Fruit fly (Drosophila melanogaster) whole organism, embryonic: ENCODE measurements around the gene Tfb5.
A peak's percentile ranks its signal among the peaks of the same experiment; 100 is the strongest.

ENCODE experiments used
- ATbp ChIP-seq: fragments of 200-800 bp; sonication (Bioruptor generic); optimal IDR thresholded peaks from 2 replicates; lab custom pipeline; 2017; ENCODE audit warnings: missing biosample characterization, mild to moderate bottlenecking, missing genetic modification characterization, missing genetic modification reagents
- Adf1 ChIP-seq: fragments of 200-800 bp; sonication (Bioruptor generic); IDR thresholded peaks from 2 replicates; pipeline ENCODE4 v1.3.6; 2022; ENCODE audit warnings: missing biosample characterization, missing genetic modification characterization
- Antp ChIP-seq: fragments of 200-800 bp; sonication (Bioruptor generic); optimal IDR thresholded peaks from 3 replicates; lab custom pipeline; 2016; ENCODE audit warnings: missing biosample characterization, missing genetic modification characterization
- CG10267 ChIP-seq: fragments of 200-800 bp; sonication (Bioruptor generic); optimal IDR thresholded peaks from 2 replicates; lab custom pipeline; 2018; ENCODE audit warnings: missing biosample characterization, mild to moderate bottlenecking, missing genetic modification characterization, moderate library complexity
- CG12155 ChIP-seq: fragments of 200-800 bp; sonication (Bioruptor generic); optimal IDR thresholded peaks from 3 replicates; lab custom pipeline; 2016; ENCODE audit warnings: missing biosample characterization, missing genetic modification characterization
- CG12299 ChIP-seq: fragments of 200-800 bp; sonication (Bioruptor generic); optimal IDR thresholded peaks from 2 replicates; lab custom pipeline; 2018; ENCODE audit warnings: missing biosample characterization, mild to moderate bottlenecking, missing genetic modification characterization
- CG12391 ChIP-seq: fragments of 200-800 bp; sonication (Bioruptor generic); optimal IDR thresholded peaks from 3 replicates; lab custom pipeline; 2018; ENCODE audit warnings: missing biosample characterization, mild to moderate bottlenecking, missing genetic modification characterization, moderate library complexity
- CG13287 ChIP-seq: fragments of 200-800 bp; sonication (Bioruptor generic); IDR thresholded peaks from 2 replicates; pipeline ENCODE4 v1.3.6; 2022; ENCODE audit warnings: missing biosample characterization, missing genetic modification characterization; ENCODE audit not compliant: partially characterized antibody
- CG14667 ChIP-seq: fragments of 200-800 bp; sonication (Bioruptor generic); IDR thresholded peaks from 2 replicates; pipeline ENCODE4 v1.3.6; 2022; ENCODE audit warnings: missing biosample characterization, missing genetic modification characterization
- CG1792 ChIP-seq: fragments of 200-800 bp; sonication (Bioruptor generic); optimal IDR thresholded peaks from 2 replicates; lab custom pipeline; 2016; ENCODE audit warnings: missing biosample characterization, missing genetic modification characterization
- CG18599 ChIP-seq: fragments of 200-800 bp; sonication (Bioruptor generic); optimal IDR thresholded peaks from 3 replicates; lab custom pipeline; 2017; ENCODE audit warnings: missing biosample characterization, missing genetic modification characterization, mild to moderate bottlenecking, moderate library complexity, missing genetic modification reagents
- CG2116 ChIP-seq: fragments of 200-800 bp; sonication (Bioruptor generic); optimal IDR thresholded peaks from 3 replicates; lab custom pipeline; 2018; ENCODE audit warnings: missing biosample characterization, mild to moderate bottlenecking, missing genetic modification characterization
- CG2129 ChIP-seq: fragments of 200-800 bp; sonication (Bioruptor generic); IDR thresholded peaks from 2 replicates; pipeline ENCODE4 v1.3.6; 2022; ENCODE audit warnings: missing biosample characterization, missing genetic modification characterization; ENCODE audit not compliant: partially characterized antibody
- CG3065 ChIP-seq: fragments of 200-800 bp; sonication (Bioruptor generic); optimal IDR thresholded peaks from 2 replicates; lab custom pipeline; 2016; ENCODE audit warnings: missing biosample characterization, missing genetic modification characterization
- CG32767 ChIP-seq: fragments of 200-800 bp; sonication (Bioruptor generic); IDR thresholded peaks from 2 replicates; pipeline ENCODE4 v1.3.6; 2022; ENCODE audit warnings: missing biosample characterization, missing genetic modification characterization
- CG3281 ChIP-seq: fragments of 200-800 bp; sonication (Bioruptor generic); optimal IDR thresholded peaks from 3 replicates; lab custom pipeline; 2017; ENCODE audit warnings: missing biosample characterization, mild to moderate bottlenecking, missing genetic modification characterization
- CG34422 ChIP-seq: fragments of 200-800 bp; sonication (Bioruptor generic); IDR thresholded peaks from 3 replicates; pipeline ENCODE4 v1.3.6; 2022; ENCODE audit warnings: missing biosample characterization, missing genetic modification characterization
- CG42726 ChIP-seq: fragments of 200-800 bp; sonication (Bioruptor generic); IDR thresholded peaks from 2 replicates; pipeline ENCODE4 v1.3.6; 2022; ENCODE audit warnings: missing biosample characterization, missing genetic modification characterization; ENCODE audit not compliant: partially characterized antibody
- CG4424 ChIP-seq: fragments of 200-800 bp; sonication (Bioruptor generic); optimal IDR thresholded peaks from 3 replicates; lab custom pipeline; 2016; ENCODE audit warnings: missing biosample characterization, missing genetic modification characterization
- CG6683 ChIP-seq: fragments of 200-800 bp; sonication (Bioruptor generic); optimal IDR thresholded peaks from 2 replicates; lab custom pipeline; 2017; ENCODE audit warnings: missing biosample characterization, mild to moderate bottlenecking, missing genetic modification characterization, missing genetic modification reagents
- CG7928 ChIP-seq: fragments of 200-800 bp; sonication (Bioruptor generic); optimal IDR thresholded peaks from 2 replicates; lab custom pipeline; 2017; ENCODE audit warnings: missing biosample characterization, mild to moderate bottlenecking, missing genetic modification characterization
- D19A ChIP-seq: fragments of 200-800 bp; optimal IDR thresholded peaks from 3 replicates; lab custom pipeline; 2019; ENCODE audit warnings: missing biosample characterization, mild to moderate bottlenecking, missing genetic modification characterization, moderate library complexity
- D19B ChIP-seq: fragments of 200-800 bp; sonication (Bioruptor generic); optimal IDR thresholded peaks from 2 replicates; lab custom pipeline; 2017; ENCODE audit warnings: missing biosample characterization, mild to moderate bottlenecking, missing genetic modification characterization
- Dad ChIP-seq: fragments of 200-800 bp; sonication (Bioruptor generic); optimal IDR thresholded peaks from 3 replicates; lab custom pipeline; 2016; ENCODE audit warnings: missing biosample characterization, missing genetic modification characterization
- Deaf1 ChIP-seq: fragments of 200-800 bp; optimal IDR thresholded peaks from 3 replicates; lab custom pipeline; 2019; ENCODE audit warnings: missing biosample characterization, mild to moderate bottlenecking, missing genetic modification characterization, moderate library complexity
- E2f1 ChIP-seq: fragments of 200-800 bp; sonication (Bioruptor generic); IDR thresholded peaks from 2 replicates; pipeline ENCODE4 v1.3.6; 2022; ENCODE audit warnings: missing biosample characterization, missing genetic modification characterization
- Eip74EF ChIP-seq, 2 experiments: fragments of 200-800 bp in 1 of 2; fragments of >200 bp in 1 of 2; sonication (Bioruptor generic) in 1 of 2; optimal IDR thresholded peaks; 2 replicates each; lab custom pipeline; 2017 to 2019; ENCODE audit warnings: missing biosample characterization in 2 of 2, missing genetic modification characterization in 2 of 2, mild to moderate bottlenecking in 1 of 2, moderate library complexity in 1 of 2
- Ets65A ChIP-seq: fragments of 200-800 bp; sonication (Bioruptor generic); peaks from one replicate; lab custom pipeline; 2016; ENCODE audit warnings: missing biosample characterization, missing genetic modification characterization
- HLH4C ChIP-seq: fragments of 200-800 bp; sonication (Bioruptor generic); IDR thresholded peaks from 3 replicates; pipeline ENCODE4 v1.3.6; 2022; ENCODE audit warnings: missing biosample characterization, missing genetic modification characterization; ENCODE audit not compliant: partially characterized antibody
- Jarid2 ChIP-seq: fragments of 200-800 bp; sonication (Bioruptor generic); optimal IDR thresholded peaks from 3 replicates; lab custom pipeline; 2017; ENCODE audit warnings: mild to moderate bottlenecking, missing biosample characterization, missing genetic modification reagents, missing genetic modification characterization
- Neu2 ChIP-seq: fragments of 200-800 bp; sonication (Bioruptor generic); optimal IDR thresholded peaks from 3 replicates; lab custom pipeline; 2016; ENCODE audit warnings: missing biosample characterization, missing genetic modification characterization, borderline replicate concordance
- Ravus ChIP-seq: fragments of 200-800 bp; sonication (Bioruptor generic); IDR thresholded peaks from 2 replicates; pipeline ENCODE4 v1.3.6; 2022; ENCODE audit warnings: missing biosample characterization, missing genetic modification characterization
- Trl ChIP-seq, 3 experiments: fragments of >200 bp in 2 of 3; fragments of 200-800 bp in 1 of 3; sonication (Bioruptor generic) in 1 of 3; optimal IDR thresholded peaks; 2 replicates in 1 of 3; 3 replicates in 2 of 3; lab custom pipeline; 2016 to 2017; ENCODE audit warnings: missing biosample characterization in 1 of 3, missing genetic modification characterization in 1 of 3
- Usf ChIP-seq: fragments of 200-800 bp; sonication (Bioruptor generic); optimal IDR thresholded peaks from 2 replicates; lab custom pipeline; 2017; ENCODE audit warnings: missing genotype, missing biosample characterization, missing genetic modification characterization
- YL-1 ChIP-seq: fragments of 200-800 bp; sonication (Bioruptor generic); optimal IDR thresholded peaks from 3 replicates; lab custom pipeline; 2017; ENCODE audit warnings: missing biosample characterization, mild to moderate bottlenecking, missing genetic modification characterization
- abd-A ChIP-seq: fragments of 200-800 bp; sonication (Bioruptor generic); optimal IDR thresholded peaks from 3 replicates; lab custom pipeline; 2019; ENCODE audit warnings: missing biosample characterization, mild to moderate bottlenecking, missing genetic modification characterization, moderate library complexity
- ac ChIP-seq: fragments of 200-800 bp; sonication (Bioruptor generic); optimal IDR thresholded peaks from 3 replicates; lab custom pipeline; 2017; ENCODE audit warnings: missing biosample characterization, mild to moderate bottlenecking, missing genetic modification characterization
- cas ChIP-seq: fragments of 200-800 bp; sonication (Bioruptor generic); IDR thresholded peaks from 2 replicates; pipeline ENCODE4 v1.3.6; 2022; ENCODE audit warnings: missing biosample characterization, missing genetic modification characterization
- croc ChIP-seq: fragments of 200-800 bp; sonication (Bioruptor generic); conservative IDR thresholded peaks from 3 replicates; pipeline ENCODE4 v1.3.6; 2022; ENCODE audit warnings: missing biosample characterization, missing genetic modification characterization
- danr ChIP-seq: fragments of 200-800 bp; sonication (Bioruptor generic); IDR thresholded peaks from 2 replicates; pipeline ENCODE4 v1.3.6; 2022; ENCODE audit warnings: missing biosample characterization, missing genetic modification characterization
- en ChIP-seq: fragments of 200-800 bp; sonication (Bioruptor generic); optimal IDR thresholded peaks from 2 replicates; lab custom pipeline; 2016; ENCODE audit warnings: missing biosample characterization, missing genetic modification characterization
- fd102C ChIP-seq: fragments of 200-800 bp; sonication (Bioruptor generic); optimal IDR thresholded peaks from 2 replicates; lab custom pipeline; 2018; ENCODE audit warnings: missing biosample characterization, mild to moderate bottlenecking, missing genetic modification characterization, moderate library complexity
- fd64A ChIP-seq: fragments of 200-800 bp; sonication (Bioruptor generic); optimal IDR thresholded peaks from 3 replicates; lab custom pipeline; 2018; ENCODE audit warnings: missing biosample characterization, mild to moderate bottlenecking, missing genetic modification characterization
- hkb ChIP-seq, 2 experiments: fragments of 200-800 bp in 1 of 2; fragments of >200 bp in 1 of 2; sonication (Bioruptor generic) in 1 of 2; IDR thresholded peaks in 1 of 2; optimal IDR thresholded peaks in 1 of 2; 2 replicates each; pipeline versions ENCODE4 v1.3.6 to Lab custom; 2017 to 2022; ENCODE audit warnings: missing biosample characterization in 1 of 2, missing genetic modification characterization in 1 of 2
- jumu ChIP-seq: fragments of 200-800 bp; sonication (Bioruptor generic); optimal IDR thresholded peaks from 3 replicates; lab custom pipeline; 2016; ENCODE audit warnings: missing biosample characterization, missing genetic modification characterization
- luna ChIP-seq: fragments of 200-800 bp; sonication (Bioruptor generic); optimal IDR thresholded peaks from 2 replicates; lab custom pipeline; 2016; ENCODE audit warnings: missing biosample characterization, missing genetic modification characterization
- onecut ChIP-seq: fragments of 200-800 bp; sonication (Bioruptor generic); IDR thresholded peaks from 2 replicates; pipeline ENCODE4 v1.3.6; 2022; ENCODE audit warnings: missing biosample characterization, missing genetic modification characterization
- z ChIP-seq: fragments of 200-800 bp; sonication (Bioruptor generic); IDR thresholded peaks from 3 replicates; pipeline ENCODE4 v1.3.6; 2022; ENCODE audit warnings: missing biosample characterization, missing genetic modification characterization

The Tfb5 gene

DNA sequence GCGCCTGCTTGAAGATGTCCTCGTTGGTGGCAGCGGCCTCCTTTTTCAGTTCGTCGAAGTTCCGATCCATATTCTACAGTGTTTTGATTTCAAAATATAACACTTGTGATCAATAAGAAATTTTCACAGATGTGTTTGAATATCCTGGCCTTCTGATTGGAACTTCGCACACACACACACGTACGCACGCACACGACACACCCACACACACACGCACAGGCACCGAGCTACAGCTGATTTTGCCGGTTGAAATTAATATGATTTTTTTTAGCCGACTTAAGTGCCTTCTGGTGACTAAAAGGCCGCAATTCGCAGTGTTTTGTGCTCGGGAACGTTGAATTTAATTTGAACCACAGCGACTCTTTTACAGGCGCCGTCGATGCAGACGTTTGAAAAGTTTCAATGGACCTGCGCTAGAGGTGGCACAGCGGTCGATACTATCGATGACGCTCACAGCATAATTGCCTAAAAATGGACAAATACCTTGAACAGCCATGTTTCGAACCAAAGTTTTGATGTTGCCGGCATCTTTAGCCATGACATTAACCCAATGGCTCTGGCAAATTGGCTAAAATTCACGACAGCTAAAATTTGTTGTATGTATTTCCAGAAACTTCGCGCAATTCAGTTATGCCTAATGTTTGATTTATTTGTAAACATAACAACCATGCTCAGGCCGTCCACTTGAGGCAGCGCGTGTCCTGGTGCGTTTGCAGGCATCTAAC is 1.2 kb downstream of the Tfb5 start, which contains the start of gene Rtnl1 (continued):
- TF ChIP-seq YL-1: peak; percentile 72
- TF ChIP-seq D19B (GFP tag; lab: Kevin White, UChicago): no peak
- TF ChIP-seq ATbp: no peak
- peak; percentile 51 for TF ChIP-seq CG12391 (tag; lab: Kevin White, UChicago)
- TF ChIP-seq Usf (GFP tag; lab: Kevin White, UChicago): no peak
- no peak for TF ChIP-seq ac
- peak; percentile 95 for TF ChIP-seq CG42726 (GFP tag; lab: Robert Waterston, UW)
- no peak for TF ChIP-seq D19A (tag; lab: Kevin White, UChicago)
- no peak for TF ChIP-seq CG14667 (GFP tag; lab: Robert Waterston, UW)
- peak; percentile 65 for TF ChIP-seq CG10267 (tag; lab: Kevin White, UChicago)
- peak; percentile 35 for TF ChIP-seq Antp (GFP tag; lab: Kevin White, UChicago)
- no peak for TF ChIP-seq Ravus
- peak; percentile 49; the same call in 2 of the 3 replicates for TF ChIP-seq CG34422
- peak; percentile 29 for TF ChIP-seq Deaf1 (tag; lab: Kevin White, UChicago)
- no peak for TF ChIP-seq z
- TF ChIP-seq hkb (optimal IDR thresholded peaks at IDR 0.05; lab: Kevin White, UChicago): peak; percentile 94
- TF ChIP-seq hkb (GFP tag; IDR thresholded peaks at IDR 0.05; lab: Robert Waterston, UW): no peak; the same call in 1 of the 2 replicates
- TF ChIP-seq CG3281: no peak
- peak; percentile 49 for TF ChIP-seq CG7928
- TF ChIP-seq Eip74EF (GFP tag; optimal IDR thresholded peaks at IDR 0.05; lab: Kevin White, UChicago): peak in 1 of 2 experiments; percentile 1
- no peak for TF ChIP-seq danr
- peak; percentile 45 for TF ChIP-seq luna
- TF ChIP-seq Adf1 (GFP tag; lab: Robert Waterston, UW): peak; percentile 31; the same call in 1 of the 2 replicates
- TF ChIP-seq CG1792 (GFP tag; lab: Kevin White, UChicago): peak; percentile 10
- no peak for TF ChIP-seq CG32767 (GFP tag; lab: Robert Waterston, UW)
- TF ChIP-seq HLH4C (GFP tag; lab: Robert Waterston, UW): peak; percentile 82
- peak; percentile 42 for TF ChIP-seq Ets65A (GFP tag; lab: Kevin White, UChicago)
- TF ChIP-seq CG6683 (GFP tag; lab: Kevin White, UChicago): no peak
- TF ChIP-seq cas: no peak
- no peak for TF ChIP-seq croc (GFP tag; lab: Robert Waterston, UW)
- TF ChIP-seq abd-A: no peak
- peak; percentile 24 for TF ChIP-seq CG4424
- peak; percentile 20 for TF ChIP-seq Dad
- TF ChIP-seq CG2116 (GFP tag; lab: Kevin White, UChicago): peak; percentile 73
- TF ChIP-seq Jarid2 (GFP tag; lab: Kevin White, UChicago): peak; percentile 42
- TF ChIP-seq CG18599 (GFP tag; lab: Kevin White, UChicago): peak; percentile 30
- TF ChIP-seq E2f1: no peak
- TF ChIP-seq en (GFP tag; lab: Kevin White, UChicago): no peak
- no peak for TF ChIP-seq Neu2 (GFP tag; lab: Kevin White, UChicago)
- no peak for TF ChIP-seq fd64A (GFP tag; lab: Kevin White, UChicago)
- no peak for TF ChIP-seq Trl (optimal IDR thresholded peaks at IDR 0.05; lab: Kevin White, UChicago)
- peak; percentile 22 for TF ChIP-seq Trl (GFP tag; optimal IDR thresholded peaks at IDR 0.05; lab: Kevin White, UChicago)
- peak; percentile 72 for TF ChIP-seq jumu (GFP tag; lab: Kevin White, UChicago)
- peak; percentile 52 for TF ChIP-seq CG12155 (GFP tag; lab: Kevin White, UChicago)
- peak; percentile 19 for TF ChIP-seq CG12299 (tag; lab: Kevin White, UChicago)
- peak; percentile 80 for TF ChIP-seq CG2129
- TF ChIP-seq CG13287 (GFP tag; lab: Robert Waterston, UW): peak; percentile 97
- TF ChIP-seq fd102C (GFP tag; lab: Kevin White, UChicago): no peak
- TF ChIP-seq CG3065: no peak
- 0 out of 2 replicates have a peak, but pooled peaks have one; percentile 4 for TF ChIP-seq onecut (GFP tag; lab: Robert Waterston, UW)
